Fruit fly (Drosophila melanogaster) whole organism, pupa: ENCODE data around the gene ND-75.

Experiments
- CG10348 ChIP-seq: fragments of 200-800 bp; sonication (Bioruptor generic); IDR thresholded peaks from 2 replicates; pipeline ENCODE4 v1.3.6; 2022; ENCODE audit warnings: missing biosample characterization, missing genetic modification characterization
- CG12605 ChIP-seq: fragments of 200-800 bp; sonication (Bioruptor generic); IDR thresholded peaks from 2 replicates; pipeline ENCODE4 v1.3.6; 2022; ENCODE audit warnings: missing biosample characterization, missing genetic modification characterization
- CG13204 ChIP-seq: fragments of 200-800 bp; sonication (Bioruptor generic); optimal IDR thresholded peaks from 2 replicates; lab custom pipeline; 2018; ENCODE audit warnings: missing biosample characterization, mild to moderate bottlenecking, missing genetic modification characterization, moderate library complexity
- CG14655 ChIP-seq: fragments of 200-800 bp; sonication (Bioruptor generic); optimal IDR thresholded peaks from 3 replicates; lab custom pipeline; 2017; ENCODE audit warnings: mild to moderate bottlenecking, missing biosample characterization, missing genetic modification reagents, missing genetic modification characterization
- CG34367 ChIP-seq: fragments of 200-800 bp; sonication (Bioruptor generic); optimal IDR thresholded peaks from 2 replicates; lab custom pipeline; 2018; ENCODE audit warnings: missing biosample characterization, mild to moderate bottlenecking, missing genetic modification characterization
- CG4496 ChIP-seq: fragments of 200-800 bp; sonication (Bioruptor generic); IDR thresholded peaks from 3 replicates; pipeline ENCODE4 v1.3.6; 2022; ENCODE audit warnings: missing biosample characterization, missing genetic modification characterization
- CG8301 ChIP-seq: fragments of 200-800 bp; sonication (Bioruptor generic); optimal IDR thresholded peaks from 2 replicates; lab custom pipeline; 2018; ENCODE audit warnings: missing biosample characterization, mild to moderate bottlenecking, missing genetic modification characterization
- EcR ChIP-seq: fragments of 200-800 bp; sonication (Bioruptor generic); optimal IDR thresholded peaks from 3 replicates; lab custom pipeline; 2019; ENCODE audit warnings: missing biosample characterization, missing genetic modification characterization, mild to moderate bottlenecking, moderate library complexity, missing genetic modification reagents
- Pif1B ChIP-seq: fragments of 200-800 bp; sonication (Bioruptor generic); optimal IDR thresholded peaks from 3 replicates; lab custom pipeline; 2016; ENCODE audit warnings: missing biosample characterization, missing genetic modification characterization
- Snoo ChIP-seq: fragments of 200-800 bp; sonication (Bioruptor generic); optimal IDR thresholded peaks from 3 replicates; lab custom pipeline; 2017; ENCODE audit warnings: missing biosample characterization, mild to moderate bottlenecking, missing genetic modification characterization, inconsistent platforms
- fd96Ca ChIP-seq: fragments of 200-800 bp; sonication (Bioruptor generic); IDR thresholded peaks from 3 replicates; pipeline ENCODE4 v1.3.6; 2022; ENCODE audit warnings: missing biosample characterization, missing genetic modification characterization
- gl ChIP-seq: fragments of 200-800 bp; sonication (Bioruptor generic); optimal IDR thresholded peaks from 2 replicates; lab custom pipeline; 2018; ENCODE audit warnings: missing biosample characterization, mild to moderate bottlenecking, missing genetic modification characterization
- rn ChIP-seq: fragments of 200-800 bp; sonication (Bioruptor generic); IDR thresholded peaks from 2 replicates; pipeline ENCODE4 v1.3.6; 2022; ENCODE audit warnings: missing biosample characterization, missing genetic modification characterization

dm6 chrX:8252284-8252886, 898 bp upstream of the ND-75 start, which contains the start of gene CG1632:
- peak; percentile 82 for TF ChIP-seq CG4496 (GFP tag; lab: Robert Waterston, UW)
- peak; percentile 55 for TF ChIP-seq gl (tag; lab: Kevin White, UChicago)
- TF ChIP-seq rn (GFP tag; lab: Robert Waterston, UW) = 0 out of 2 replicates have a peak, but pooled peaks have one; percentile 28
- TF ChIP-seq CG34367 (tag; lab: Kevin White, UChicago) = peak; percentile 77
- TF ChIP-seq Snoo = peak; percentile 77
- peak; percentile 64; the same call in 2 of the 3 replicates for TF ChIP-seq fd96Ca (GFP tag; lab: Robert Waterston, UW)
- TF ChIP-seq CG14655 (GFP tag; lab: Kevin White, UChicago) = peak; percentile 94
- TF ChIP-seq CG10348 (GFP tag; lab: Robert Waterston, UW) = no peak
- TF ChIP-seq CG13204 (GFP tag; lab: Kevin White, UChicago) = peak; percentile 36
- TF ChIP-seq Pif1B (GFP tag; lab: Kevin White, UChicago) = peak; percentile 76
- peak; percentile 79 for TF ChIP-seq CG12605 (GFP tag; lab: Robert Waterston, UW)
- peak; percentile 93 for TF ChIP-seq CG8301
- no peak for TF ChIP-seq EcR (GFP tag; lab: Kevin White, UChicago)
